Worm (Caenorhabditis elegans) whole organism, early embryonic: ENCODE measurements around the gene T16A1.5.
"Not testable (repeated sequence)": the region's sequence is repeated elsewhere in the genome, so short reads cannot be mapped to it uniquely, and the experiment has no call there.

ENCODE experiments used
- B0310.2 ChIP-seq: sonication (generic microtip); optimal IDR thresholded peaks from 2 replicates; lab custom pipeline; 2016; ENCODE audit warnings: mild to moderate bottlenecking, missing genetic modification characterization, missing compliant biosample characterization
- F13C5.2 ChIP-seq: sonication (generic microtip); optimal IDR thresholded peaks from 2 replicates; lab custom pipeline; 2017; ENCODE audit warnings: mild to moderate bottlenecking, missing genetic modification characterization, inconsistent platforms, missing compliant biosample characterization
- aly-1 ChIP-seq: sonication (generic microtip); optimal IDR thresholded peaks from 2 replicates; lab custom pipeline; 2016; ENCODE audit warnings: missing genetic modification characterization, missing compliant biosample characterization
- ama-1 ChIP-seq: fragments of 150-350 bp; optimal IDR thresholded peaks from 2 replicates; lab custom pipeline; 2014
- ceh-13 ChIP-seq: fragments of 200-800 bp; sonication (Bioruptor generic); optimal IDR thresholded peaks from 2 replicates; lab custom pipeline; 2018; ENCODE audit warnings: mild to moderate bottlenecking, missing genetic modification characterization, missing compliant biosample characterization
- ceh-36 ChIP-seq: sonication (generic microtip); optimal IDR thresholded peaks from 2 replicates; lab custom pipeline; 2016; ENCODE audit warnings: missing genetic modification characterization, inconsistent platforms, missing compliant biosample characterization
- ets-7 ChIP-seq: sonication (generic microtip); optimal IDR thresholded peaks from 2 replicates; lab custom pipeline; 2016; ENCODE audit warnings: missing genotype, missing genetic modification characterization, missing compliant biosample characterization
- flt-1 ChIP-seq: fragments of 200-800 bp; sonication (Bioruptor generic); IDR thresholded peaks from 2 replicates; pipeline ENCODE4 v1.3.6; 2022; ENCODE audit warnings: missing genetic modification characterization, missing compliant biosample characterization
- hmbx-1 ChIP-seq: sonication (generic microtip); optimal IDR thresholded peaks from 2 replicates; lab custom pipeline; 2016; ENCODE audit warnings: mild to moderate bottlenecking, missing genetic modification characterization, missing compliant biosample characterization
- hmg-4 ChIP-seq: fragments of 200-800 bp; sonication (Bioruptor generic); optimal IDR thresholded peaks from 2 replicates; lab custom pipeline; 2018; ENCODE audit warnings: mild to moderate bottlenecking, missing genetic modification characterization, missing compliant biosample characterization
- hnd-1 ChIP-seq: sonication (generic microtip); optimal IDR thresholded peaks from 2 replicates; lab custom pipeline; 2016; ENCODE audit warnings: missing genetic modification characterization, missing compliant biosample characterization
- pes-1 ChIP-seq: fragments of 200-800 bp; sonication (Bioruptor generic); IDR thresholded peaks from 2 replicates; pipeline ENCODE4 v1.3.6; 2022; ENCODE audit warnings: missing genetic modification reagents, missing genetic modification characterization, missing compliant biosample characterization
- scrt-1 ChIP-seq: fragments of 200-800 bp; sonication (Bioruptor generic); IDR thresholded peaks from 2 replicates; pipeline ENCODE4 v1.3.6; 2022; ENCODE audit warnings: missing genetic modification characterization, missing compliant biosample characterization
- sea-1 ChIP-seq: fragments of 200-800 bp; sonication (Bioruptor generic); conservative IDR thresholded peaks from 2 replicates; pipeline ENCODE4 v1.3.6; 2022; ENCODE audit warnings: missing genetic modification characterization, missing compliant biosample characterization
- tbx-11 ChIP-seq: fragments of 200-800 bp; sonication (Bioruptor generic); IDR thresholded peaks from 2 replicates; pipeline ENCODE4 v1.3.6; 2022; ENCODE audit warnings: missing genetic modification characterization, missing compliant biosample characterization
- tbx-37 ChIP-seq: fragments of 200-800 bp; sonication (Bioruptor generic); conservative IDR thresholded peaks from 2 replicates; pipeline ENCODE4 v1.3.6; 2022; ENCODE audit warnings: missing genetic modification reagents, missing genetic modification characterization, missing compliant biosample characterization
- tra-4 ChIP-seq: sonication (generic microtip); optimal IDR thresholded peaks from 2 replicates; lab custom pipeline; 2017; ENCODE audit warnings: missing genetic modification characterization, missing compliant biosample characterization

T16A1.5 gene

ce11 chrII:2063989-2064388 lies 19.6 kb downstream of the T16A1.5 start, which contains the start of gene F07E5.13:
Gene F07E5.13, minus strand, starts transcription at chrII:2064089.
- TF ChIP-seq pes-1 (GFP tag; lab: Robert Waterston, UW), result no peak
- TF ChIP-seq tra-4 (tag; lab: Kevin White, UChicago), result no peak
- TF ChIP-seq hmg-4 (GFP tag; lab: Kevin White, UChicago), result no peak
- TF ChIP-seq F13C5.2, result no peak
- TF ChIP-seq ets-7 (tag; lab: Kevin White, UChicago), result no peak
- no peak for TF ChIP-seq sea-1
- TF ChIP-seq ceh-13 (GFP tag; lab: Kevin White, UChicago), result no peak
- TF ChIP-seq ceh-36 (tag; lab: Kevin White, UChicago), result no peak
- TF ChIP-seq scrt-1 (GFP tag; lab: Robert Waterston, UW), result no peak
- no peak for TF ChIP-seq tbx-37 (GFP tag; lab: Robert Waterston, UW)
- no peak for TF ChIP-seq aly-1 (tag; lab: Kevin White, UChicago)
- TF ChIP-seq hnd-1, result no peak
- no peak for TF ChIP-seq B0310.2
- no peak for TF ChIP-seq flt-1 (GFP tag; lab: Robert Waterston, UW)
- TF ChIP-seq tbx-11, result no peak
- TF ChIP-seq ama-1 (lab: Kevin White, UChicago), result no peak
- TF ChIP-seq hmbx-1, result no peak

- no peak for TF ChIP-seq tbx-37 (GFP tag; lab: Robert Waterston, UW)
- TF ChIP-seq F13C5.2, result no peak
- TF ChIP-seq flt-1 (GFP tag; lab: Robert Waterston, UW), result no peak
- no peak for TF ChIP-seq scrt-1 (GFP tag; lab: Robert Waterston, UW)
Measured at ce11 chrII:2058985-2059384, 24.6 kb downstream of the T16A1.5 start, which contains the start of gene F07E5.5. Gene F07E5.5, minus strand, starts transcription at chrII:2059070.

- TF ChIP-seq tbx-37 (GFP tag; lab: Robert Waterston, UW), result no peak
- no peak for TF ChIP-seq sea-1
- TF ChIP-seq ceh-36 (tag; lab: Kevin White, UChicago), result no peak
- no peak for TF ChIP-seq hmg-4 (GFP tag; lab: Kevin White, UChicago)
- no peak for TF ChIP-seq hnd-1
- TF ChIP-seq F13C5.2, result no peak
- no peak for TF ChIP-seq ets-7 (tag; lab: Kevin White, UChicago)
- TF ChIP-seq pes-1 (GFP tag; lab: Robert Waterston, UW), result no peak
- no peak for TF ChIP-seq ama-1 (lab: Kevin White, UChicago)
- no peak for TF ChIP-seq B0310.2
- no peak for TF ChIP-seq aly-1 (tag; lab: Kevin White, UChicago)
- TF ChIP-seq tra-4 (tag; lab: Kevin White, UChicago), result no peak
- no peak for TF ChIP-seq flt-1 (GFP tag; lab: Robert Waterston, UW)
Measured at ce11 chrII:2051372-2051771, 32.3 kb downstream of the T16A1.5 start, which contains the start of gene fbxb-35. Gene fbxb-35, plus strand, starts transcription at chrII:2051672.

ce11 chrII:2046556-2046955 lies 37.1 kb downstream of the T16A1.5 start, which contains the start of gene math-1:
Gene math-1, minus strand, starts transcription at chrII:2046656.
- not testable (repeated sequence) for TF ChIP-seq ceh-13 (GFP tag; lab: Kevin White, UChicago); ama-1 (lab: Kevin White, UChicago); ets-7 (tag; lab: Kevin White, UChicago)

DNA sequence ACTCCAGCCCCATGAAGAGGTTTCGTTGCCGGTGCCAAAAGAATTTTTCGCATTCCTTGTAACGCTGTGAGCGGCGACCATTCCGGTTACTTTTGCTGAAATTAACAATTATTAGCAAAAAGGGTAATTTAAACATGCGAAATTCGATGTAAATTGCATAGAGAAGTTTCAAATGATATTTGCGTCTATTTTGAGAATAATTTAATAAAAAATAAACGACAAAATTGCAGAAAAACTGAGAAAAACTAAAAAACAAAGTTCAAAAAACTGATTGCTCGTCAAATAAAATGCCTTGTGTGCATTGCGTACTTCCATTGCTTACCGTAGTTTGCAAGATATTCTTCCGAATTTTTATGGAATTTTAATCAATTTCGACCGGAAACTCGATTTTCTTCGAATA lies 38.1 kb downstream of the T16A1.5 start, which contains the start of gene bath-24:
Gene bath-24, minus strand, starts transcription at position 101 of the 400 bp plus-strand sequence.
- no peak for TF ChIP-seq ceh-13 (GFP tag; lab: Kevin White, UChicago)
- no peak for TF ChIP-seq scrt-1 (GFP tag; lab: Robert Waterston, UW)
- TF ChIP-seq sea-1, result no peak
- no peak for TF ChIP-seq pes-1 (GFP tag; lab: Robert Waterston, UW)
- no peak for TF ChIP-seq B0310.2
- TF ChIP-seq tbx-37 (GFP tag; lab: Robert Waterston, UW), result no peak
- TF ChIP-seq ama-1 (lab: Kevin White, UChicago), result no peak
- no peak for TF ChIP-seq ceh-36 (tag; lab: Kevin White, UChicago)

ce11 chrII:2042447-2042846 lies 41.2 kb downstream of the T16A1.5 start, which contains the start of gene bath-20:
Gene bath-20, minus strand, starts transcription at chrII:2042547.
- TF ChIP-seq F13C5.2, result no peak
- TF ChIP-seq ceh-13 (GFP tag; lab: Kevin White, UChicago), result no peak
- no peak for TF ChIP-seq tbx-11
- TF ChIP-seq tbx-37 (GFP tag; lab: Robert Waterston, UW), result no peak
- no peak for TF ChIP-seq tra-4 (tag; lab: Kevin White, UChicago)
- no peak for TF ChIP-seq ets-7 (tag; lab: Kevin White, UChicago)
- no peak for TF ChIP-seq aly-1 (tag; lab: Kevin White, UChicago)
- no peak for TF ChIP-seq ceh-36 (tag; lab: Kevin White, UChicago)
- no peak for TF ChIP-seq hmg-4 (GFP tag; lab: Kevin White, UChicago)
- TF ChIP-seq hmbx-1, result no peak
- no peak for TF ChIP-seq pes-1 (GFP tag; lab: Robert Waterston, UW)
- TF ChIP-seq hnd-1, result no peak
- no peak for TF ChIP-seq flt-1 (GFP tag; lab: Robert Waterston, UW)
- no peak for TF ChIP-seq ama-1 (lab: Kevin White, UChicago)
- TF ChIP-seq sea-1, result no peak
- no peak for TF ChIP-seq B0310.2

DNA sequence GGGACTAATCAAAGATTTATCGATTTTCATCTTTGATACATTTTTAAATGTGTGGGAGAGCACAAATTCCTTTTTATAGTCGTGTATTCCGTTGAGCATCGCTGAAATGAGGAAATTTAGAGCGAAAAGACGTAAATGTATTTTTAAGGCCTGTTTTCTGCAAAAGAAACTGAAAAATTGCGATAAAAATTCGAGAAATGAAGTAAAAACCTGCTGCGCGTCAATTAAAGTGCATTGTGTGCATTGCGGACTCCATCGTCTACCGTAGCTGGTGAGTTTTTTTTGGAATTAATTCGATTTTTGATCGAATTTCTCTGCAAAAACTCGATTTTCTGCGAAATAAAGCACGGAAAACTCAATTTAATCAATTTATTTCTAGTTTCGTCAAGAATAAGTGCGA lies 44.3 kb downstream of the T16A1.5 start, which contains the start of gene bath-19:
Gene bath-19, minus strand, starts transcription at position 101 of the 400 bp plus-strand sequence.
- TF ChIP-seq flt-1 (GFP tag; lab: Robert Waterston, UW) (no peak), ets-7 (tag; lab: Kevin White, UChicago) (no peak), ama-1 (lab: Kevin White, UChicago) (no peak), ceh-36 (tag; lab: Kevin White, UChicago) (no peak), hmbx-1 (no peak), tbx-37 (GFP tag; lab: Robert Waterston, UW) (no peak)
